Fruit fly (Drosophila melanogaster) whole organism, embryonic: ENCODE measurements around the gene Frq2.

ENCODE experiments used
- CG2712 ChIP-seq: fragments of 200-800 bp; optimal IDR thresholded peaks from 3 replicates; lab custom pipeline; 2019; ENCODE audit warnings: missing biosample characterization, mild to moderate bottlenecking, missing genetic modification characterization, moderate library complexity
- CG2889 ChIP-seq: fragments of 200-800 bp; sonication (Bioruptor generic); IDR thresholded peaks from 3 replicates; pipeline ENCODE4 v1.3.6; 2022; ENCODE audit warnings: missing biosample characterization, missing genetic modification characterization
- NFAT ChIP-seq: fragments of 200-800 bp; sonication (Bioruptor generic); IDR thresholded peaks from 2 replicates; pipeline ENCODE4 v1.3.6; 2022; ENCODE audit warnings: missing biosample characterization, missing genetic modification characterization
- dmrt11E ChIP-seq: fragments of 200-800 bp; sonication (Bioruptor generic); optimal IDR thresholded peaks from 3 replicates; lab custom pipeline; 2018; ENCODE audit warnings: missing biosample characterization, mild to moderate bottlenecking, missing genetic modification characterization, moderate library complexity
- seq ChIP-seq: fragments of 200-800 bp; sonication (Bioruptor generic); IDR thresholded peaks from 2 replicates; pipeline ENCODE4 v1.3.6; 2022; ENCODE audit warnings: missing biosample characterization, missing genetic modification characterization
- ttk ChIP-seq: fragments of 200-800 bp; sonication (Bioruptor generic); IDR thresholded peaks from 2 replicates; pipeline ENCODE4 v2.1.2; 2022; ENCODE audit warnings: missing biosample characterization, missing genetic modification characterization

DNA sequence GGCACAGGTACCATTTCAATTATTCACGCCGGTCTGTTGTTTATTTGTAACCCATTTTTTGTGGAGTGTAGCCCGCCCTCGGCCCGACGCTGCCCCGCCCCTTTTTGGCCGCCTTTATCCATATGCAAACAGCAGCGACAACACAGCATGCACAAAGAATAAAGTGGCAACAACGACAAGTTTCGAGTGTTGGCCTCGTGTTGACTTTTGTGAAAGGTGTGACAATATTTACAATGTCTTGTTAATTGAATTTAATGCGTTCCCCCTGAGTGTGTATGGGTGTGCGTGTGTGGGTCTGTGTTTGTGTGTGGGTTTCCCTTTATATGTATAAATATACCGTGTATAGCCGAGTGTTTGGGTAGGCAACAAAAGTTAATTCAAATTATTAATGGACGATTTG lies 60.5 kb downstream of the Frq2 start:
- TF ChIP-seq CG2712 (tag; lab: Kevin White, UChicago) (peak; percentile 40), seq (GFP tag; lab: Robert Waterston, UW) (no peak), ttk (GFP tag; lab: Robert Waterston, UW) (no peak), CG2889 (GFP tag; lab: Robert Waterston, UW) (no peak), NFAT (GFP tag; lab: Robert Waterston, UW) (no peak), dmrt11E (tag; lab: Kevin White, UChicago) (peak; percentile 28)
